Worm (Caenorhabditis elegans) whole organism, early embryonic: ENCODE data around the gene C34C12.7.

Experiments used
- B0310.2 ChIP-seq: sonication (generic microtip); optimal IDR thresholded peaks from 2 replicates; lab custom pipeline; 2016; ENCODE audit warnings: mild to moderate bottlenecking, missing genetic modification characterization, missing compliant biosample characterization
- F13C5.2 ChIP-seq: sonication (generic microtip); optimal IDR thresholded peaks from 2 replicates; lab custom pipeline; 2017; ENCODE audit warnings: mild to moderate bottlenecking, missing genetic modification characterization, inconsistent platforms, missing compliant biosample characterization
- aly-1 ChIP-seq: sonication (generic microtip); optimal IDR thresholded peaks from 2 replicates; lab custom pipeline; 2016; ENCODE audit warnings: missing genetic modification characterization, missing compliant biosample characterization
- ama-1 ChIP-seq: fragments of 150-350 bp; optimal IDR thresholded peaks from 2 replicates; lab custom pipeline; 2014
- ceh-13 ChIP-seq: fragments of 200-800 bp; sonication (Bioruptor generic); optimal IDR thresholded peaks from 2 replicates; lab custom pipeline; 2018; ENCODE audit warnings: mild to moderate bottlenecking, missing genetic modification characterization, missing compliant biosample characterization
- ceh-36 ChIP-seq: sonication (generic microtip); optimal IDR thresholded peaks from 2 replicates; lab custom pipeline; 2016; ENCODE audit warnings: missing genetic modification characterization, inconsistent platforms, missing compliant biosample characterization
- ets-7 ChIP-seq: sonication (generic microtip); optimal IDR thresholded peaks from 2 replicates; lab custom pipeline; 2016; ENCODE audit warnings: missing genotype, missing genetic modification characterization, missing compliant biosample characterization
- flt-1 ChIP-seq: fragments of 200-800 bp; sonication (Bioruptor generic); IDR thresholded peaks from 2 replicates; pipeline ENCODE4 v1.3.6; 2022; ENCODE audit warnings: missing genetic modification characterization, missing compliant biosample characterization
- hmbx-1 ChIP-seq: sonication (generic microtip); optimal IDR thresholded peaks from 2 replicates; lab custom pipeline; 2016; ENCODE audit warnings: mild to moderate bottlenecking, missing genetic modification characterization, missing compliant biosample characterization
- hmg-4 ChIP-seq: fragments of 200-800 bp; sonication (Bioruptor generic); optimal IDR thresholded peaks from 2 replicates; lab custom pipeline; 2018; ENCODE audit warnings: mild to moderate bottlenecking, missing genetic modification characterization, missing compliant biosample characterization
- hnd-1 ChIP-seq: sonication (generic microtip); optimal IDR thresholded peaks from 2 replicates; lab custom pipeline; 2016; ENCODE audit warnings: missing genetic modification characterization, missing compliant biosample characterization
- pes-1 ChIP-seq: fragments of 200-800 bp; sonication (Bioruptor generic); IDR thresholded peaks from 2 replicates; pipeline ENCODE4 v1.3.6; 2022; ENCODE audit warnings: missing genetic modification reagents, missing genetic modification characterization, missing compliant biosample characterization
- scrt-1 ChIP-seq: fragments of 200-800 bp; sonication (Bioruptor generic); IDR thresholded peaks from 2 replicates; pipeline ENCODE4 v1.3.6; 2022; ENCODE audit warnings: missing genetic modification characterization, missing compliant biosample characterization
- sea-1 ChIP-seq: fragments of 200-800 bp; sonication (Bioruptor generic); conservative IDR thresholded peaks from 2 replicates; pipeline ENCODE4 v1.3.6; 2022; ENCODE audit warnings: missing genetic modification characterization, missing compliant biosample characterization
- tbx-11 ChIP-seq: fragments of 200-800 bp; sonication (Bioruptor generic); IDR thresholded peaks from 2 replicates; pipeline ENCODE4 v1.3.6; 2022; ENCODE audit warnings: missing genetic modification characterization, missing compliant biosample characterization
- tbx-37 ChIP-seq: fragments of 200-800 bp; sonication (Bioruptor generic); conservative IDR thresholded peaks from 2 replicates; pipeline ENCODE4 v1.3.6; 2022; ENCODE audit warnings: missing genetic modification reagents, missing genetic modification characterization, missing compliant biosample characterization
- tra-4 ChIP-seq: sonication (generic microtip); optimal IDR thresholded peaks from 2 replicates; lab custom pipeline; 2017; ENCODE audit warnings: missing genetic modification characterization, missing compliant biosample characterization

Gene C34C12.7

ce11 chrIII:3471403-3472053 lies 16.6 kb downstream of the C34C12.7 start, which contains the start of gene rsu-1:
TSS of gene rsu-1 (plus strand) at chrIII:3472003.
- TF ChIP-seq B0310.2 (tag; lab: Kevin White, UChicago), result no peak
- peak; percentile 26 for TF ChIP-seq F13C5.2

- TF ChIP-seq pes-1 (GFP tag; lab: Robert Waterston, UW), result no peak
- TF ChIP-seq tbx-37 (GFP tag; lab: Robert Waterston, UW), result no peak
- no peak for TF ChIP-seq ets-7 (tag; lab: Kevin White, UChicago)
- no peak for TF ChIP-seq aly-1 (tag; lab: Kevin White, UChicago)
- no peak for TF ChIP-seq tbx-11 (GFP tag; lab: Robert Waterston, UW)
- no peak for TF ChIP-seq F13C5.2
- no peak for TF ChIP-seq flt-1 (GFP tag; lab: Robert Waterston, UW)
- TF ChIP-seq ceh-36 (tag; lab: Kevin White, UChicago), result no peak
- TF ChIP-seq hmbx-1, result no peak
- TF ChIP-seq hmg-4 (GFP tag; lab: Kevin White, UChicago), result no peak
- no peak for TF ChIP-seq scrt-1 (GFP tag; lab: Robert Waterston, UW)
- no peak for TF ChIP-seq sea-1 (GFP tag; lab: Robert Waterston, UW)
- TF ChIP-seq B0310.2 (tag; lab: Kevin White, UChicago), result no peak
- no peak for TF ChIP-seq ceh-13 (GFP tag; lab: Kevin White, UChicago)
- TF ChIP-seq hnd-1 (tag; lab: Kevin White, UChicago), result no peak
- no peak for TF ChIP-seq ama-1 (lab: Kevin White, UChicago)
- no peak for TF ChIP-seq tra-4
These were observed 17.2 kb downstream of the C34C12.7 start for ce11 chrIII:3470973-3471372.

- TF ChIP-seq hnd-1 (tag; lab: Kevin White, UChicago) (no peak), tra-4 (no peak), aly-1 (tag; lab: Kevin White, UChicago) (no peak), hmg-4 (GFP tag; lab: Kevin White, UChicago) (no peak), sea-1 (GFP tag; lab: Robert Waterston, UW) (no peak), B0310.2 (tag; lab: Kevin White, UChicago) (no peak), ceh-36 (tag; lab: Kevin White, UChicago) (no peak), scrt-1 (GFP tag; lab: Robert Waterston, UW) (no peak), ama-1 (lab: Kevin White, UChicago) (no peak)
These were observed 17.7 kb downstream of the C34C12.7 start for ce11 chrIII:3470433-3470832.

ce11 chrIII:3469646-3470045 lies 18.5 kb downstream of the C34C12.7 start, which contains the start of gene smim-14:
TSS of gene smim-14 (minus strand) at chrIII:3469746.
- TF ChIP-seq F13C5.2 (no peak), tbx-11 (GFP tag; lab: Robert Waterston, UW) (no peak), hnd-1 (tag; lab: Kevin White, UChicago) (no peak), sea-1 (GFP tag; lab: Robert Waterston, UW) (no peak), tra-4 (no peak), pes-1 (GFP tag; lab: Robert Waterston, UW) (no peak), hmbx-1 (no peak), aly-1 (tag; lab: Kevin White, UChicago) (no peak), B0310.2 (tag; lab: Kevin White, UChicago) (no peak), ceh-36 (tag; lab: Kevin White, UChicago) (no peak), scrt-1 (GFP tag; lab: Robert Waterston, UW) (no peak), ets-7 (tag; lab: Kevin White, UChicago) (no peak), ama-1 (lab: Kevin White, UChicago) (no peak), ceh-13 (GFP tag; lab: Kevin White, UChicago) (no peak), flt-1 (GFP tag; lab: Robert Waterston, UW) (no peak), hmg-4 (GFP tag; lab: Kevin White, UChicago) (no peak), tbx-37 (GFP tag; lab: Robert Waterston, UW) (no peak)

ce11 chrIII:3468384-3468783 lies 19.8 kb downstream of the C34C12.7 start:
- TF ChIP-seq tbx-37 (GFP tag; lab: Robert Waterston, UW) (no peak), F13C5.2 (no peak), ceh-13 (GFP tag; lab: Kevin White, UChicago) (no peak), tra-4 (no peak), hmbx-1 (no peak), ceh-36 (tag; lab: Kevin White, UChicago) (no peak), aly-1 (tag; lab: Kevin White, UChicago) (no peak), flt-1 (GFP tag; lab: Robert Waterston, UW) (no peak), pes-1 (GFP tag; lab: Robert Waterston, UW) (no peak), hmg-4 (GFP tag; lab: Kevin White, UChicago) (no peak), ets-7 (tag; lab: Kevin White, UChicago) (no peak), B0310.2 (tag; lab: Kevin White, UChicago) (no peak), scrt-1 (GFP tag; lab: Robert Waterston, UW) (no peak), sea-1 (GFP tag; lab: Robert Waterston, UW) (no peak), ama-1 (lab: Kevin White, UChicago) (no peak), tbx-11 (GFP tag; lab: Robert Waterston, UW) (no peak), hnd-1 (tag; lab: Kevin White, UChicago) (no peak)

- TF ChIP-seq pes-1 (GFP tag; lab: Robert Waterston, UW) (no peak), ets-7 (tag; lab: Kevin White, UChicago) (no peak), F13C5.2 (no peak), B0310.2 (tag; lab: Kevin White, UChicago) (no peak), tbx-37 (GFP tag; lab: Robert Waterston, UW) (no peak), tra-4 (no peak), tbx-11 (GFP tag; lab: Robert Waterston, UW) (no peak), aly-1 (tag; lab: Kevin White, UChicago) (no peak), ama-1 (lab: Kevin White, UChicago) (no peak), hmg-4 (GFP tag; lab: Kevin White, UChicago) (no peak), ceh-36 (tag; lab: Kevin White, UChicago) (no peak), flt-1 (GFP tag; lab: Robert Waterston, UW) (no peak), sea-1 (GFP tag; lab: Robert Waterston, UW) (no peak), hnd-1 (tag; lab: Kevin White, UChicago) (no peak), hmbx-1 (no peak), scrt-1 (GFP tag; lab: Robert Waterston, UW) (no peak)
These were observed 21.1 kb downstream of the C34C12.7 start for ce11 chrIII:3467013-3467412.
